Worm (Caenorhabditis elegans) whole organism, late embryonic: ENCODE results near the gene kmo-1.

Experiments used
- unc-3 ChIP-seq, 2 experiments: fragments of 200-800 bp in 1 of 2; sonication (Bioruptor generic) in 1 of 2; sonication (generic microtip) in 1 of 2; conservative IDR thresholded peaks in 1 of 2; optimal IDR thresholded peaks in 1 of 2; 2 replicates each; pipeline versions ENCODE4 v1.3.6 to Lab custom; 2016 to 2022; ENCODE audit warnings: missing compliant biosample characterization in 2 of 2, missing genetic modification characterization in 2 of 2, missing genetic modification reagents in 1 of 2
- unc-86 ChIP-seq: sonication (generic microtip); optimal IDR thresholded peaks from 2 replicates; lab custom pipeline; 2016; ENCODE audit warnings: missing genetic modification characterization, missing compliant biosample characterization

- TF ChIP-seq unc-3 (GFP tag; conservative IDR thresholded peaks at IDR 0.05; lab: Robert Waterston, UW) (no peak), unc-3 (tag; optimal IDR thresholded peaks at IDR 0.05; lab: Kevin White, UChicago) (no peak), unc-86 (no peak)
These were observed 16.6 kb upstream of the kmo-1 start, which contains the start of gene gana-1 for ce11 chrV:12086934-12087333.
